Worm (Caenorhabditis elegans): Measurements from ENCODE around the gene elo-5.
A peak's percentile ranks its signal among the peaks of the same experiment; 100 is the strongest.

The elo-5 gene

DNA sequence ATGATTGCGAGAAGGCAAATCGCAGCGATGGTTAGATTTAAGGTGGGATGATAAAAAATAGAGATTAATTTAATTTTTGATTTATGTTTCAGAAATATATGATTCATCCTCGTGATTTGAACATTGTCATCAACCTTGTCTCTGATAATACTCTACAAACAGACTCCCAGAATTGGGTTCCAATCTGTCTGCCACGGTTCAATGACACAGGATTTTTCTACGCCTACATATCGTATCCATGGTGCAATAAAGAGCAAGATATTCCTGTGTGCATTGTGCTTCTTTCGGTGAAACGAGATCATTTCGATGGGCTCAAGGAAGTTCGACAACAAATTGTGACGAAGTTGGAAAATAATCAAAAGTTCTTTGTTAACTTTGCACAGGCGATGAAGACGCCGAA lies 9.0 kb downstream of the elo-5 start:
- TF ChIP-seq hlh-6 (tag; optimal IDR thresholded peaks at IDR 0.05) (no peak), unc-86 (tag; optimal IDR thresholded peaks at IDR 0.05) (no peak), fkh-10 (GFP tag; optimal IDR thresholded peaks at IDR 0.05) (no peak), dmd-4 (tag; optimal IDR thresholded peaks at IDR 0.05; ENCODE audit: borderline replicate concordance) (no peak), fkh-6 (tag; optimal IDR thresholded peaks at IDR 0.05) (no peak), pax-1 (tag; optimal IDR thresholded peaks at IDR 0.05) (no peak), nhr-11 (tag; optimal IDR thresholded peaks at IDR 0.05) (no peak), Y22D7AL.16 (tag; optimal IDR thresholded peaks at IDR 0.05) (no peak), F13H6.1 (tag; optimal IDR thresholded peaks at IDR 0.05) (no peak)

- TF ChIP-seq hlh-6 (tag; optimal IDR thresholded peaks at IDR 0.05) (no peak), Y22D7AL.16 (tag; optimal IDR thresholded peaks at IDR 0.05) (no peak), ceh-31 (tag; optimal IDR thresholded peaks at IDR 0.05) (no peak), F13H6.1 (tag; optimal IDR thresholded peaks at IDR 0.05) (no peak), unc-3 (GFP tag; conservative IDR thresholded peaks at IDR 0.05) (no peak), unc-3 (tag; optimal IDR thresholded peaks at IDR 0.05) (no peak), ceh-18 (tag; optimal IDR thresholded peaks at IDR 0.05) (no peak), nfya-1 (tag; optimal IDR thresholded peaks at IDR 0.05) (no peak), hlh-15 (tag; optimal IDR thresholded peaks at IDR 0.05) (no peak), unc-86 (tag; optimal IDR thresholded peaks at IDR 0.05) (no peak), ceh-19 (GFP tag; optimal IDR thresholded peaks at IDR 0.05) (no peak), ztf-16 (tag; optimal IDR thresholded peaks at IDR 0.05) (no peak), pros-1 (tag; optimal IDR thresholded peaks at IDR 0.05) (no peak), sdc-2 (tag; optimal IDR thresholded peaks at IDR 0.05) (no peak), fkh-10 (GFP tag; optimal IDR thresholded peaks at IDR 0.05) (no peak), sox-4 (tag; optimal IDR thresholded peaks at IDR 0.05) (no peak), C08G9.2 (tag; optimal IDR thresholded peaks at IDR 0.05) (no peak), C38D4.7 (GFP tag; optimal IDR thresholded peaks at IDR 0.05) (no peak), mec-3 (tag; optimal IDR thresholded peaks at IDR 0.05; ENCODE audit: borderline replicate concordance) (no peak), dmd-4 (tag; optimal IDR thresholded peaks at IDR 0.05; ENCODE audit: borderline replicate concordance) (no peak)
Measured at ce11 chrIV:5366567-5366966, 10.3 kb downstream of the elo-5 start, which contains the start of gene sand-1. sand-1 (plus strand) TSS chrIV:5366867.

- TF ChIP-seq tbx-2 (tag; optimal IDR thresholded peaks at IDR 0.05) (peak; percentile 73), rnt-1 (tag; optimal IDR thresholded peaks at IDR 0.05) (peak; percentile 49), zip-5 (tag; optimal IDR thresholded peaks at IDR 0.05) (peak; percentile 23), fkh-10 (GFP tag; optimal IDR thresholded peaks at IDR 0.05) (no peak), syd-9 (tag; optimal IDR thresholded peaks at IDR 0.05) (no peak), ceh-2 (tag; optimal IDR thresholded peaks at IDR 0.05) (peak; percentile 69), hlh-30 (tag; optimal IDR thresholded peaks at IDR 0.05; ENCODE audit: insufficient read depth) (peak; percentile 82), tbx-7 (tag; optimal IDR thresholded peaks at IDR 0.05) (peak; percentile 54), hlh-6 (tag; optimal IDR thresholded peaks at IDR 0.05) (no peak), pat-9 (tag; optimal IDR thresholded peaks at IDR 0.05) (no peak), C38D4.7 (GFP tag; optimal IDR thresholded peaks at IDR 0.05) (no peak), ama-1 (optimal IDR thresholded peaks at IDR 0.05) (no peak), K02D7.2 (tag; optimal IDR thresholded peaks at IDR 0.05) (no peak), hlh-8 (tag; optimal IDR thresholded peaks at IDR 0.05) (peak; percentile 36), pax-1 (tag; optimal IDR thresholded peaks at IDR 0.05) (peak; percentile 65), sdc-2 (tag; optimal IDR thresholded peaks at IDR 0.05) (no peak), ceh-22 (tag; optimal IDR thresholded peaks at IDR 0.05) (no peak), unc-55 (GFP tag; optimal IDR thresholded peaks at IDR 0.05) (no peak), ref-2 (tag; optimal IDR thresholded peaks at IDR 0.05) (peak; percentile 24), eyg-1 (tag; optimal IDR thresholded peaks at IDR 0.05) (no peak), elt-2 (tag; optimal IDR thresholded peaks at IDR 0.05) (peak; percentile 37), nfya-1 (tag; optimal IDR thresholded peaks at IDR 0.05) (peak; percentile 33), C08G9.2 (tag; optimal IDR thresholded peaks at IDR 0.05) (peak; percentile 88), ceh-31 (tag; optimal IDR thresholded peaks at IDR 0.05) (peak; percentile 90), ets-4 (tag; optimal IDR thresholded peaks at IDR 0.05) (peak; percentile 51), pqm-1 (tag; optimal IDR thresholded peaks at IDR 0.05) (no peak), ztf-16 (tag; optimal IDR thresholded peaks at IDR 0.05) (no peak), pha-4 (tag; optimal IDR thresholded peaks at IDR 0.05) (no peak)
Measured at ce11 chrIV:5364135-5364609, 12.7 kb downstream of the elo-5 start, which contains the start of the genes hda-6 and F41H10.4. hda-6 (minus strand) TSS chrIV:5364306. F41H10.4 (plus strand) TSS chrIV:5364559.
